Fruit fly (Drosophila melanogaster) whole organism, wandering third instar larva: ENCODE results near the gene CG44014.

Experiments
- Mio ChIP-seq: sonication (Bioruptor generic); optimal IDR thresholded peaks from 2 replicates; lab custom pipeline; 2016; ENCODE audit warnings: missing biosample characterization, missing genetic modification characterization
- brk ChIP-seq: fragments of 200-800 bp; sonication (Bioruptor generic); optimal IDR thresholded peaks from 2 replicates; lab custom pipeline; 2016; ENCODE audit warnings: missing biosample characterization, mild to moderate bottlenecking, missing genetic modification characterization
- dl ChIP-seq, 2 experiments: fragments of 175-275, 200-275 bp in 1 of 2; fragments of 200-275 bp in 1 of 2; sonication (Bioruptor generic); optimal IDR thresholded peaks; lab custom pipeline; 2018; ENCODE audit warnings: mild to moderate bottlenecking in 2 of 2, missing biosample characterization in 2 of 2, missing genetic modification characterization in 2 of 2, moderate library complexity in 2 of 2; ENCODE audit not compliant: partially characterized antibody in 2 of 2, insufficient read depth in 1 of 2
- h ChIP-seq: fragments of 200-800 bp; sonication (Bioruptor generic); optimal IDR thresholded peaks from 3 replicates; lab custom pipeline; 2016; ENCODE audit warnings: missing biosample characterization, mild to moderate bottlenecking, missing genetic modification characterization
- pan ChIP-seq: fragments of >200 bp; optimal IDR thresholded peaks from 2 replicates; lab custom pipeline; 2017
- tai ChIP-seq: sonication (Bioruptor generic); optimal IDR thresholded peaks from 2 replicates; lab custom pipeline; 2016; ENCODE audit warnings: missing biosample characterization, missing genetic modification characterization

- TF ChIP-seq h (GFP tag; lab: Kevin White, UChicago) (no peak), Mio (GFP tag; lab: Kevin White, UChicago) (no peak), tai (GFP tag; lab: Kevin White, UChicago) (no peak), pan (no peak), dl (GFP tag; optimal IDR thresholded peaks at IDR 0.05; lab: Kevin White, UChicago; ENCODE audit: insufficient read depth in 1 of 2, partially characterized antibody in 2 of 2) (no peak), brk (GFP tag; lab: Kevin White, UChicago) (no peak)
Measured at dm6 chr3R:15463172-15463571, 45.5 kb downstream of the CG44014 start.
